Fruit fly (Drosophila melanogaster) whole organism, embryonic: Measurements from ENCODE around the gene Rh4.

ENCODE experiments used
- Awh ChIP-seq: fragments of 200-800 bp; sonication (Bioruptor generic); IDR thresholded peaks from 2 replicates; pipeline ENCODE4, ENCODE4 v1.3.6; 2022; ENCODE audit warnings: missing biosample characterization, missing genetic modification characterization
- Bdp1 ChIP-seq: fragments of 200-800 bp; sonication (Bioruptor generic); optimal IDR thresholded peaks from 3 replicates; lab custom pipeline; 2016; ENCODE audit warnings: missing biosample characterization, missing genetic modification characterization
- CG10543 ChIP-seq: fragments of 200-800 bp; sonication (Bioruptor generic); optimal IDR thresholded peaks from 3 replicates; lab custom pipeline; 2017; ENCODE audit warnings: missing biosample characterization, mild to moderate bottlenecking, missing genetic modification characterization, moderate library complexity
- CG11695 ChIP-seq: fragments of 200-800 bp; sonication (Bioruptor generic); IDR thresholded peaks from 3 replicates; pipeline ENCODE4 v1.3.6; 2022; ENCODE audit warnings: missing biosample characterization, missing genetic modification characterization
- CG1233 ChIP-seq: fragments of 200-800 bp; sonication (Bioruptor generic); optimal IDR thresholded peaks from 4 replicates; lab custom pipeline; 2018; ENCODE audit warnings: missing biosample characterization, mild to moderate bottlenecking, missing genetic modification characterization
- CG12769 ChIP-seq: fragments of 200-800 bp; sonication (Bioruptor generic); optimal IDR thresholded peaks from 2 replicates; lab custom pipeline; 2019; ENCODE audit warnings: missing biosample characterization, mild to moderate bottlenecking, missing genetic modification characterization, moderate library complexity
- CG13123 ChIP-seq: fragments of 200-800 bp; sonication (Bioruptor generic); optimal IDR thresholded peaks from 2 replicates; lab custom pipeline; 2016; ENCODE audit warnings: missing biosample characterization, missing genetic modification characterization
- CG15601 ChIP-seq: fragments of 200-800 bp; sonication (Bioruptor generic); optimal IDR thresholded peaks from 3 replicates; lab custom pipeline; 2019; ENCODE audit warnings: missing biosample characterization, mild to moderate bottlenecking, missing genetic modification characterization, moderate library complexity
- CG15696 ChIP-seq: fragments of 200-800 bp; sonication (Bioruptor generic); optimal IDR thresholded peaks from 2 replicates; lab custom pipeline; 2019; ENCODE audit warnings: missing biosample characterization, mild to moderate bottlenecking, missing genetic modification characterization, moderate library complexity
- CG17328 ChIP-seq: fragments of 200-800 bp; sonication (Bioruptor generic); IDR thresholded peaks from 2 replicates; pipeline ENCODE4 v1.3.6; 2022; ENCODE audit warnings: missing biosample characterization, missing genetic modification characterization
- CG18011 ChIP-seq: fragments of 200-800 bp; sonication (Bioruptor generic); optimal IDR thresholded peaks from 2 replicates; lab custom pipeline; 2017; ENCODE audit warnings: missing biosample characterization, missing genetic modification characterization, mild to moderate bottlenecking, moderate library complexity, missing genotype
- CG18764 ChIP-seq: fragments of 200-800 bp; sonication (Bioruptor generic); optimal IDR thresholded peaks from 3 replicates; lab custom pipeline; 2016; ENCODE audit warnings: missing biosample characterization, missing genetic modification characterization
- CG2678 ChIP-seq: fragments of 200-800 bp; sonication (Bioruptor generic); optimal IDR thresholded peaks from 3 replicates; lab custom pipeline; 2019; ENCODE audit warnings: missing biosample characterization, mild to moderate bottlenecking, missing genetic modification characterization, moderate library complexity
- CG32767 ChIP-seq: fragments of 200-800 bp; sonication (Bioruptor generic); IDR thresholded peaks from 2 replicates; pipeline ENCODE4 v1.3.6; 2022; ENCODE audit warnings: missing biosample characterization, missing genetic modification characterization
- CG3407 ChIP-seq: fragments of 200-800 bp; sonication (Bioruptor generic); optimal IDR thresholded peaks from 2 replicates; lab custom pipeline; 2018; ENCODE audit warnings: missing biosample characterization, mild to moderate bottlenecking, missing genetic modification characterization
- CG3847 ChIP-seq: fragments of 200-800 bp; sonication (Bioruptor generic); IDR thresholded peaks from 2 replicates; pipeline ENCODE4 v1.3.6; 2022; ENCODE audit warnings: missing biosample characterization, missing genetic modification characterization
- CG43689 ChIP-seq: fragments of 200-800 bp; sonication (Bioruptor generic); IDR thresholded peaks from 2 replicates; pipeline ENCODE4 v1.3.6; 2022; ENCODE audit warnings: missing biosample characterization, missing genetic modification characterization
- CG4424 ChIP-seq: fragments of 200-800 bp; sonication (Bioruptor generic); optimal IDR thresholded peaks from 3 replicates; lab custom pipeline; 2016; ENCODE audit warnings: missing biosample characterization, missing genetic modification characterization
- CG7357 ChIP-seq: fragments of 200-800 bp; sonication (Bioruptor generic); IDR thresholded peaks from 3 replicates; pipeline ENCODE4 v1.3.6; 2022; ENCODE audit warnings: missing biosample characterization, missing genetic modification characterization
- CG7372 ChIP-seq: fragments of 200-800 bp; sonication (Bioruptor generic); IDR thresholded peaks from 2 replicates; pipeline ENCODE4 v1.3.6; 2022; ENCODE audit warnings: missing biosample characterization, missing genetic modification characterization
- CG8388 ChIP-seq: fragments of 200-800 bp; sonication (Bioruptor generic); optimal IDR thresholded peaks from 2 replicates; lab custom pipeline; 2019; ENCODE audit warnings: missing biosample characterization, mild to moderate bottlenecking, missing genetic modification characterization, moderate library complexity
- CG8944 ChIP-seq: fragments of 200-800 bp; sonication (Bioruptor generic); optimal IDR thresholded peaks from 3 replicates; lab custom pipeline; 2016; ENCODE audit warnings: missing biosample characterization, missing genetic modification characterization
- CG9437 ChIP-seq: fragments of 200-800 bp; sonication (Bioruptor generic); optimal IDR thresholded peaks from 2 replicates; lab custom pipeline; 2018; ENCODE audit warnings: missing biosample characterization, mild to moderate bottlenecking, missing genetic modification characterization
- Dp ChIP-seq: fragments of 200-800 bp; sonication (Bioruptor generic); optimal IDR thresholded peaks from 2 replicates; lab custom pipeline; 2018; ENCODE audit warnings: missing biosample characterization, mild to moderate bottlenecking, missing genetic modification characterization, moderate library complexity
- GATAe ChIP-seq: fragments of 200-800 bp; sonication (Bioruptor generic); conservative IDR thresholded peaks from 2 replicates; pipeline ENCODE4 v1.3.6; 2022; ENCODE audit warnings: missing biosample characterization, missing genetic modification characterization
- HmgZ ChIP-seq: fragments of 200-800 bp; sonication (Bioruptor generic); optimal IDR thresholded peaks from 2 replicates; lab custom pipeline; 2018; ENCODE audit warnings: missing biosample characterization, mild to moderate bottlenecking, missing genetic modification characterization
- Hmr ChIP-seq: fragments of 200-800 bp; sonication (Bioruptor generic); optimal IDR thresholded peaks from 3 replicates; lab custom pipeline; 2017; ENCODE audit warnings: mild to moderate bottlenecking, missing biosample characterization, missing genetic modification reagents, missing genetic modification characterization
- Hr39 ChIP-seq: fragments of >200 bp; optimal IDR thresholded peaks from 2 replicates; lab custom pipeline; 2017
- MBD-R2 ChIP-seq: fragments of 200-800 bp; sonication (Bioruptor generic); IDR thresholded peaks from 2 replicates; pipeline ENCODE4 v1.3.6; 2022; ENCODE audit warnings: missing biosample characterization, missing genetic modification characterization
- Myb ChIP-seq: fragments of 200-800 bp; sonication (Bioruptor generic); optimal IDR thresholded peaks from 2 replicates; lab custom pipeline; 2016; ENCODE audit warnings: missing biosample characterization, missing genetic modification characterization
- NC2α ChIP-seq: fragments of 200-800 bp; sonication (Bioruptor generic); optimal IDR thresholded peaks from 2 replicates; lab custom pipeline; 2016; ENCODE audit warnings: missing biosample characterization, missing genetic modification characterization
- Nf-YA ChIP-seq: fragments of 200-800 bp; sonication (Bioruptor generic); IDR thresholded peaks from 2 replicates; pipeline ENCODE4 v1.3.6; 2022; ENCODE audit warnings: missing biosample characterization, missing genetic modification characterization
- Nf-YC ChIP-seq: fragments of 200-800 bp; optimal IDR thresholded peaks from 3 replicates; lab custom pipeline; 2019; ENCODE audit warnings: missing biosample characterization, mild to moderate bottlenecking, missing genetic modification characterization, moderate library complexity
- Oli ChIP-seq: fragments of 200-800 bp; sonication (Bioruptor generic); optimal IDR thresholded peaks from 2 replicates; lab custom pipeline; 2018; ENCODE audit warnings: missing biosample characterization, mild to moderate bottlenecking, missing genetic modification characterization, moderate library complexity
- Sox100B ChIP-seq: fragments of 200-800 bp; sonication (Bioruptor generic); optimal IDR thresholded peaks from 3 replicates; lab custom pipeline; 2018; ENCODE audit warnings: missing biosample characterization, mild to moderate bottlenecking, missing genetic modification characterization
- YL-1 ChIP-seq: fragments of 200-800 bp; sonication (Bioruptor generic); optimal IDR thresholded peaks from 3 replicates; lab custom pipeline; 2017; ENCODE audit warnings: missing biosample characterization, mild to moderate bottlenecking, missing genetic modification characterization
- dmrt11E ChIP-seq: fragments of 200-800 bp; sonication (Bioruptor generic); optimal IDR thresholded peaks from 3 replicates; lab custom pipeline; 2018; ENCODE audit warnings: missing biosample characterization, mild to moderate bottlenecking, missing genetic modification characterization, moderate library complexity
- ems ChIP-seq: fragments of 200-800 bp; sonication (Bioruptor generic); optimal IDR thresholded peaks from 3 replicates; lab custom pipeline; 2016; ENCODE audit warnings: missing biosample characterization, missing genetic modification characterization
- fd102C ChIP-seq: fragments of 200-800 bp; sonication (Bioruptor generic); optimal IDR thresholded peaks from 2 replicates; lab custom pipeline; 2018; ENCODE audit warnings: missing biosample characterization, mild to moderate bottlenecking, missing genetic modification characterization, moderate library complexity
- fd3F ChIP-seq: fragments of 200-800 bp; sonication (Bioruptor generic); optimal IDR thresholded peaks from 2 replicates; lab custom pipeline; 2018; ENCODE audit warnings: missing biosample characterization, mild to moderate bottlenecking, missing genetic modification characterization, moderate library complexity
- fu2 ChIP-seq: fragments of 200-800 bp; sonication (Bioruptor generic); optimal IDR thresholded peaks from 2 replicates; lab custom pipeline; 2016; ENCODE audit warnings: missing biosample characterization, missing genetic modification characterization
- gcm ChIP-seq: fragments of 200-800 bp; sonication (Bioruptor generic); optimal IDR thresholded peaks from 2 replicates; lab custom pipeline; 2019; ENCODE audit warnings: missing biosample characterization, mild to moderate bottlenecking, missing genetic modification characterization, moderate library complexity
- h ChIP-seq: fragments of >200 bp; optimal IDR thresholded peaks from 2 replicates; lab custom pipeline; 2017
- kay ChIP-seq: fragments of 200-800 bp; sonication (Bioruptor generic); optimal IDR thresholded peaks from 2 replicates; lab custom pipeline; 2016; ENCODE audit warnings: missing biosample characterization, missing genetic modification characterization
- klu ChIP-seq: fragments of 200-800 bp; sonication (Bioruptor generic); IDR thresholded peaks from 2 replicates; pipeline ENCODE4 v1.3.6; 2022; ENCODE audit warnings: missing biosample characterization, missing genetic modification characterization
- otp ChIP-seq: fragments of 200-800 bp; sonication (Bioruptor generic); IDR thresholded peaks from 3 replicates; pipeline ENCODE4, ENCODE4 v1.3.6; 2022; ENCODE audit warnings: missing biosample characterization, missing genetic modification characterization
- p53 ChIP-seq: fragments of 200-800 bp; sonication (Bioruptor generic); optimal IDR thresholded peaks from 2 replicates; lab custom pipeline; 2016; ENCODE audit warnings: missing biosample characterization, missing genetic modification characterization
- psq ChIP-seq: fragments of 200-800 bp; sonication (Bioruptor generic); optimal IDR thresholded peaks from 2 replicates; lab custom pipeline; 2017; ENCODE audit warnings: missing biosample characterization, missing genetic modification characterization
- rib ChIP-seq: fragments of 200-800 bp; sonication (Bioruptor generic); IDR thresholded peaks from 2 replicates; pipeline ENCODE4 v1.3.6; 2022; ENCODE audit warnings: missing biosample characterization, missing genetic modification characterization
- ro ChIP-seq: fragments of 200-800 bp; sonication (Bioruptor generic); IDR thresholded peaks from 2 replicates; pipeline ENCODE4 v1.3.6; 2022; ENCODE audit warnings: missing biosample characterization, missing genetic modification characterization
- sc ChIP-seq, 3 experiments: fragments of >200 bp in 2 of 3; fragments of 200-800 bp in 1 of 3; sonication (Bioruptor generic) in 1 of 3; optimal IDR thresholded peaks; 2 replicates in 2 of 3; 3 replicates in 1 of 3; lab custom pipeline; 2017; ENCODE audit warnings: mild to moderate bottlenecking in 1 of 3, missing biosample characterization in 1 of 3, missing genetic modification characterization in 1 of 3, missing genetic modification reagents in 1 of 3
- vvl ChIP-seq: fragments of 200-800 bp; sonication (Bioruptor generic); IDR thresholded peaks from 2 replicates; pipeline ENCODE4 v1.3.6; 2022; ENCODE audit warnings: missing biosample characterization, missing genetic modification characterization
- zf30C ChIP-seq: fragments of 200-800 bp; sonication (Bioruptor generic); optimal IDR thresholded peaks from 3 replicates; lab custom pipeline; 2018; ENCODE audit warnings: missing biosample characterization, mild to moderate bottlenecking, missing genetic modification characterization

Rh4 gene

dm6 chr3L:16840540-16840939 is 21.8 kb downstream of the Rh4 start (continued):
- no peak for TF ChIP-seq CG18764
- no peak for TF ChIP-seq CG8944 (GFP tag; lab: Kevin White, UChicago)
- TF ChIP-seq CG1233 (GFP tag; lab: Kevin White, UChicago) = no peak
- TF ChIP-seq Nf-YA = no peak
- peak; percentile 23 for TF ChIP-seq CG10543 (GFP tag; lab: Kevin White, UChicago)
- no peak for TF ChIP-seq CG3407 (GFP tag; lab: Kevin White, UChicago)
- no peak for TF ChIP-seq CG17328 (GFP tag; lab: Robert Waterston, UW)
- no peak for TF ChIP-seq p53
- TF ChIP-seq CG7357 (GFP tag; lab: Robert Waterston, UW) = no peak
- TF ChIP-seq otp (GFP tag; lab: Robert Waterston, UW) = no peak
- TF ChIP-seq Nf-YC (tag; lab: Kevin White, UChicago) = peak; percentile 34
- no peak for TF ChIP-seq zf30C (GFP tag; lab: Kevin White, UChicago)
- TF ChIP-seq Dp (GFP tag; lab: Kevin White, UChicago) = no peak
- TF ChIP-seq CG43689 (GFP tag; lab: Robert Waterston, UW) = no peak
- no peak for TF ChIP-seq NC2α (GFP tag; lab: Kevin White, UChicago)
- peak; percentile 7 for TF ChIP-seq CG9437 (GFP tag; lab: Kevin White, UChicago)
- no peak for TF ChIP-seq CG15601 (tag; lab: Kevin White, UChicago)
- TF ChIP-seq h (lab: Kevin White, UChicago) = no peak
- no peak for TF ChIP-seq ro (GFP tag; lab: Robert Waterston, UW)
- no peak for TF ChIP-seq psq (GFP tag; lab: Kevin White, UChicago)
- no peak for TF ChIP-seq Myb (GFP tag; lab: Kevin White, UChicago)
- no peak for TF ChIP-seq Bdp1
- TF ChIP-seq CG4424 (GFP tag; lab: Kevin White, UChicago) = no peak
- no peak for TF ChIP-seq gcm (GFP tag; lab: Kevin White, UChicago)
- no peak for TF ChIP-seq CG13123 (GFP tag; lab: Kevin White, UChicago)
- TF ChIP-seq CG3847 (GFP tag; lab: Robert Waterston, UW) = no peak
- no peak for TF ChIP-seq CG7372 (GFP tag; lab: Robert Waterston, UW)
- TF ChIP-seq CG15696 (tag; lab: Kevin White, UChicago) = no peak
- no peak for TF ChIP-seq vvl (GFP tag; lab: Robert Waterston, UW)
- peak; percentile 57 for TF ChIP-seq fd3F (GFP tag; lab: Kevin White, UChicago)
- TF ChIP-seq fu2 (GFP tag; lab: Kevin White, UChicago) = no peak
- no peak for TF ChIP-seq kay (GFP tag; lab: Kevin White, UChicago)
- TF ChIP-seq CG32767 = no peak
- no peak for TF ChIP-seq sc (optimal IDR thresholded peaks at IDR 0.05; lab: Kevin White, UChicago)
- TF ChIP-seq sc (GFP tag; optimal IDR thresholded peaks at IDR 0.05; lab: Kevin White, UChicago) = no peak
- TF ChIP-seq CG8388 (GFP tag; lab: Kevin White, UChicago) = no peak
- TF ChIP-seq Awh = no peak
- TF ChIP-seq dmrt11E (tag; lab: Kevin White, UChicago) = no peak
- TF ChIP-seq GATAe = no peak
- peak; percentile 20 for TF ChIP-seq ems
- TF ChIP-seq rib (GFP tag; lab: Robert Waterston, UW) = no peak
- TF ChIP-seq CG2678 (tag; lab: Kevin White, UChicago) = peak; percentile 67
- no peak for TF ChIP-seq YL-1
- peak; percentile 27 for TF ChIP-seq Oli (tag; lab: Kevin White, UChicago)
- no peak for TF ChIP-seq CG18011 (GFP tag; lab: Kevin White, UChicago)
- TF ChIP-seq MBD-R2 (GFP tag; lab: Robert Waterston, UW) = no peak
- TF ChIP-seq CG11695 (GFP tag; lab: Robert Waterston, UW) = peak; percentile 69
- TF ChIP-seq Hr39 = no peak
- no peak for TF ChIP-seq HmgZ
- TF ChIP-seq CG12769 (tag; lab: Kevin White, UChicago) = no peak
- TF ChIP-seq Hmr (GFP tag; lab: Kevin White, UChicago) = peak; percentile 37
- TF ChIP-seq klu (GFP tag; lab: Robert Waterston, UW) = no peak
- peak; percentile 19 for TF ChIP-seq Sox100B (GFP tag; lab: Kevin White, UChicago)
- no peak for TF ChIP-seq fd102C
